Worm (Caenorhabditis elegans): ENCODE measurements around the gene C16C8.7.

- TF ChIP-seq nhr-11 (tag; optimal IDR thresholded peaks at IDR 0.05) (no peak), lin-11 (tag; optimal IDR thresholded peaks at IDR 0.05) (no peak), elt-4 (tag; optimal IDR thresholded peaks at IDR 0.05) (no peak), ttx-3 (tag; optimal IDR thresholded peaks at IDR 0.05) (no peak), F13H6.1 (tag; optimal IDR thresholded peaks at IDR 0.05) (no peak), fkh-10 (GFP tag; optimal IDR thresholded peaks at IDR 0.05) (no peak), ahr-1 (tag; optimal IDR thresholded peaks at IDR 0.05) (no peak), ama-1 (optimal IDR thresholded peaks at IDR 0.05) (no peak), fax-1 (tag; optimal IDR thresholded peaks at IDR 0.05) (no peak), eyg-1 (tag; optimal IDR thresholded peaks at IDR 0.05) (no peak)
Measured at ce11 chrII:3472316-3472715, 12.4 kb upstream of the C16C8.7 start, which contains the start of gene Y49F6B.12.

All from whole organism, late embryonic.